Comparison of ENCODE assay signal across 4 fruit fly cellular contexts in genomic region chrX:10775690-10776089, dm6.
TF ChIP-seq lines count a peak whose summit lies in the region.

No protein-coding gene starts in this region.

TF ChIP-seq in whole organism, adult, 20 proteins besides CTCF, POLR2A, EP300 and RAD21 (continued from another document):
- TF ChIP-seq Hr96 (GFP tag; optimal IDR thresholded peaks at IDR 0.05; lab: Kevin White, UChicago) (no peak), tj (GFP tag; optimal IDR thresholded peaks at IDR 0.05; lab: Kevin White, UChicago) (peak; percentile 39)

TF ChIP-seq in whole organism, embryonic, 481 proteins besides CTCF, POLR2A, EP300 and RAD21 (continued from another document and continues in another):
- TF ChIP-seq CG18599 (GFP tag; optimal IDR thresholded peaks at IDR 0.05; lab: Kevin White, UChicago) (peak; percentile 26), jigr1 (GFP tag; IDR thresholded peaks at IDR 0.05; lab: Robert Waterston, UW) (no peak), Side (GFP tag; optimal IDR thresholded peaks at IDR 0.05; lab: Kevin White, UChicago) (no peak), CG10462 (GFP tag; optimal IDR thresholded peaks at IDR 0.05; lab: Kevin White, UChicago) (no peak), HLH54F (GFP tag; optimal IDR thresholded peaks at IDR 0.05; lab: Kevin White, UChicago) (no peak), CG2678 (tag; optimal IDR thresholded peaks at IDR 0.05; lab: Kevin White, UChicago) (peak; percentile 62), cg (GFP tag; optimal IDR thresholded peaks at IDR 0.05; lab: Kevin White, UChicago) (no peak), Rfx (GFP tag; IDR thresholded peaks at IDR 0.05; lab: Robert Waterston, UW) (peak; percentile 66), Lhr (GFP tag; optimal IDR thresholded peaks at IDR 0.05; lab: Kevin White, UChicago) (no peak), CG4282 (GFP tag; optimal IDR thresholded peaks at IDR 0.05; lab: Kevin White, UChicago) (no peak), Max (GFP tag; optimal IDR thresholded peaks at IDR 0.05; lab: Kevin White, UChicago) (no peak), CG34376 (GFP tag; optimal IDR thresholded peaks at IDR 0.05; lab: Kevin White, UChicago) (no peak), chn (GFP tag; optimal IDR thresholded peaks at IDR 0.05; lab: Kevin White, UChicago) (no peak), TFAM (GFP tag; optimal IDR thresholded peaks at IDR 0.05; lab: Kevin White, UChicago) (no peak), twi (tag; optimal IDR thresholded peaks at IDR 0.05; lab: Kevin White, UChicago) (no peak), Sin3A (optimal IDR thresholded peaks at IDR 0.05; lab: Kevin White, UChicago) (no peak), CG33213 (GFP tag; optimal IDR thresholded peaks at IDR 0.05; lab: Kevin White, UChicago) (peak; percentile 5), ato (GFP tag; IDR thresholded peaks at IDR 0.05; lab: Robert Waterston, UW; ENCODE audit: partially characterized antibody) (no peak), Ada2b (GFP tag; IDR thresholded peaks at IDR 0.05; lab: Robert Waterston, UW) (peak; percentile 49; the same call in 1 of the 2 replicates), her (GFP tag; optimal IDR thresholded peaks at IDR 0.05; lab: Kevin White, UChicago) (no peak), CG34224 (GFP tag; IDR thresholded peaks at IDR 0.05; lab: Robert Waterston, UW; ENCODE audit: partially characterized antibody) (no peak), CG30431 (GFP tag; optimal IDR thresholded peaks at IDR 0.05; lab: Kevin White, UChicago) (no peak), da (GFP tag; optimal IDR thresholded peaks at IDR 0.05; lab: Kevin White, UChicago) (no peak), jing (GFP tag; optimal IDR thresholded peaks at IDR 0.05; lab: Kevin White, UChicago) (no peak), Gug (GFP tag; IDR thresholded peaks at IDR 0.05; lab: Robert Waterston, UW) (peak; percentile 21; the same call in 1 of the 4 replicates), klu (GFP tag; IDR thresholded peaks at IDR 0.05; lab: Robert Waterston, UW) (no peak), trh (GFP tag; optimal IDR thresholded peaks at IDR 0.05; lab: Kevin White, UChicago) (no peak), CG8388 (GFP tag; optimal IDR thresholded peaks at IDR 0.05; lab: Kevin White, UChicago) (peak; percentile 27), Spps (tag; optimal IDR thresholded peaks at IDR 0.05; lab: Kevin White, UChicago) (no peak), CG4360 (GFP tag; IDR thresholded peaks at IDR 0.05; lab: Robert Waterston, UW) (no peak), Sry-δ (GFP tag; optimal IDR thresholded peaks at IDR 0.05; lab: Kevin White, UChicago) (no peak), Dll (GFP tag; IDR thresholded peaks at IDR 0.05; lab: Robert Waterston, UW; ENCODE audit: partially characterized antibody) (no peak), CG9817 (tag; optimal IDR thresholded peaks at IDR 0.05; lab: Kevin White, UChicago) (peak; percentile 33), exex (tag; optimal IDR thresholded peaks at IDR 0.05; lab: Kevin White, UChicago) (no peak), corto (GFP tag; optimal IDR thresholded peaks at IDR 0.05; lab: Kevin White, UChicago) (no peak), Hmx (GFP tag; optimal IDR thresholded peaks at IDR 0.05; lab: Kevin White, UChicago) (no peak), az2 (GFP tag; optimal IDR thresholded peaks at IDR 0.05; lab: Kevin White, UChicago) (peak; percentile 2), H15 (GFP tag; IDR thresholded peaks at IDR 0.05; lab: Robert Waterston, UW) (peak; percentile 49; the same call in 1 of the 3 replicates), HmgD (GFP tag; optimal IDR thresholded peaks at IDR 0.05; lab: Kevin White, UChicago) (no peak), CG32767 (GFP tag; IDR thresholded peaks at IDR 0.05; lab: Robert Waterston, UW) (peak; percentile 43; the same call in 1 of the 2 replicates), peb (GFP tag; IDR thresholded peaks at IDR 0.05; lab: Robert Waterston, UW) (no peak), br (optimal IDR thresholded peaks at IDR 0.05; lab: Kevin White, UChicago) (no peak), CG3163 (GFP tag; optimal IDR thresholded peaks at IDR 0.05; lab: Kevin White, UChicago) (no peak), gcm (GFP tag; optimal IDR thresholded peaks at IDR 0.05; lab: Kevin White, UChicago) (no peak)

TF ChIP-seq in whole organism, prepupa, 60 proteins besides CTCF, POLR2A, EP300 and RAD21 (continued from another document):
- TF ChIP-seq Smox (GFP tag; optimal IDR thresholded peaks at IDR 0.05; lab: Kevin White, UChicago) (peak; percentile 46), Hr38 (GFP tag; optimal IDR thresholded peaks at IDR 0.05; lab: Kevin White, UChicago) (no peak), Eip78C (GFP tag; lab: Kevin White, UChicago) (peak; percentile 83), Hr4 (GFP tag; optimal IDR thresholded peaks at IDR 0.05; lab: Kevin White, UChicago) (peak; percentile 73), CG3919 (GFP tag; optimal IDR thresholded peaks at IDR 0.05; lab: Kevin White, UChicago) (peak; percentile 42), pdm3 (GFP tag; optimal IDR thresholded peaks at IDR 0.05; lab: Kevin White, UChicago) (peak; percentile 63), CG34406 (GFP tag; optimal IDR thresholded peaks at IDR 0.05; lab: Kevin White, UChicago) (peak; percentile 17), acj6 (GFP tag; optimal IDR thresholded peaks at IDR 0.05; lab: Kevin White, UChicago) (peak; percentile 39), CG11762 (GFP tag; optimal IDR thresholded peaks at IDR 0.05; lab: Kevin White, UChicago; ENCODE audit: insufficient read depth) (peak; percentile 29), vri (GFP tag; optimal IDR thresholded peaks at IDR 0.05; lab: Kevin White, UChicago) (peak; percentile 56), Sox102F (GFP tag; optimal IDR thresholded peaks at IDR 0.05; lab: Kevin White, UChicago) (peak; percentile 58), Sox14 (GFP tag; optimal IDR thresholded peaks at IDR 0.05; lab: Kevin White, UChicago) (peak; percentile 51), fd59A (GFP tag; optimal IDR thresholded peaks at IDR 0.05; lab: Kevin White, UChicago) (no peak), Blimp-1 (GFP tag; optimal IDR thresholded peaks at IDR 0.05; lab: Kevin White, UChicago) (no peak), CG8119 (GFP tag; IDR thresholded peaks at IDR 0.05; lab: Robert Waterston, UW) (peak; percentile 74), Ets96B (tag; optimal IDR thresholded peaks at IDR 0.05; lab: Kevin White, UChicago) (peak; percentile 27), dsx (GFP tag; optimal IDR thresholded peaks at IDR 0.05; lab: Kevin White, UChicago; ENCODE audit: poor library complexity, severe bottlenecking) (no peak), CG32006 (GFP tag; optimal IDR thresholded peaks at IDR 0.05; lab: Kevin White, UChicago) (peak; percentile 75), esn (GFP tag; optimal IDR thresholded peaks at IDR 0.05; lab: Kevin White, UChicago) (peak; percentile 70), topi (GFP tag; optimal IDR thresholded peaks at IDR 0.05; lab: Kevin White, UChicago) (peak; percentile 64), Eip93F (GFP tag; optimal IDR thresholded peaks at IDR 0.05; lab: Kevin White, UChicago) (no peak), CG6854 (GFP tag; optimal IDR thresholded peaks at IDR 0.05; lab: Kevin White, UChicago) (no peak), CG15336 (GFP tag; IDR thresholded peaks at IDR 0.05; lab: Robert Waterston, UW) (peak; percentile 81), CG6792 (GFP tag; optimal IDR thresholded peaks at IDR 0.05; lab: Kevin White, UChicago) (peak; percentile 39), cyc (GFP tag; optimal IDR thresholded peaks at IDR 0.05; lab: Kevin White, UChicago) (peak; percentile 62), ss (GFP tag; optimal IDR thresholded peaks at IDR 0.05; lab: Kevin White, UChicago) (no peak), CG11902 (GFP tag; optimal IDR thresholded peaks at IDR 0.05; lab: Kevin White, UChicago) (no peak), svp (GFP tag; lab: Kevin White, UChicago) (peak; percentile 72), CG8632 (GFP tag; optimal IDR thresholded peaks at IDR 0.05; lab: Kevin White, UChicago) (peak; percentile 32), fd85E (GFP tag; optimal IDR thresholded peaks at IDR 0.05; lab: Kevin White, UChicago) (no peak), CG9139 (GFP tag; optimal IDR thresholded peaks at IDR 0.05; lab: Kevin White, UChicago) (no peak), spab (GFP tag; optimal IDR thresholded peaks at IDR 0.05; lab: Kevin White, UChicago) (no peak), CG11294 (GFP tag; IDR thresholded peaks at IDR 0.05; lab: Robert Waterston, UW) (peak; percentile 48), CG6163 (GFP tag; IDR thresholded peaks at IDR 0.05; lab: Robert Waterston, UW) (peak; percentile 72), Ets21C (GFP tag; optimal IDR thresholded peaks at IDR 0.05; lab: Kevin White, UChicago) (peak; percentile 36), OdsH (GFP tag; optimal IDR thresholded peaks at IDR 0.05; lab: Kevin White, UChicago) (peak; percentile 58), Gug (GFP tag; IDR thresholded peaks at IDR 0.05; lab: Robert Waterston, UW) (peak; percentile 72), CG10669 (GFP tag; optimal IDR thresholded peaks at IDR 0.05; lab: Kevin White, UChicago) (no peak), achi (GFP tag; optimal IDR thresholded peaks at IDR 0.05; lab: Kevin White, UChicago) (peak; percentile 53), Sox15 (GFP tag; optimal IDR thresholded peaks at IDR 0.05; lab: Kevin White, UChicago) (peak; percentile 12)

TF ChIP-seq in whole organism, wandering third instar larva, 38 proteins besides CTCF, POLR2A, EP300 and RAD21 (continued from another document):
- TF ChIP-seq CG9705 (GFP tag; optimal IDR thresholded peaks at IDR 0.05; lab: Kevin White, UChicago) (peak; percentile 1), rgr (GFP tag; optimal IDR thresholded peaks at IDR 0.05; lab: Kevin White, UChicago) (peak; percentile 75), usp (GFP tag; optimal IDR thresholded peaks at IDR 0.05; lab: Kevin White, UChicago) (no peak), Vsx2 (GFP tag; optimal IDR thresholded peaks at IDR 0.05; lab: Kevin White, UChicago; ENCODE audit: partially characterized antibody) (no peak), lola (GFP tag; optimal IDR thresholded peaks at IDR 0.05; lab: Kevin White, UChicago) (no peak), CG32264 (GFP tag; optimal IDR thresholded peaks at IDR 0.05; lab: Kevin White, UChicago) (peak; percentile 56), dmrt93B (GFP tag; optimal IDR thresholded peaks at IDR 0.05; lab: Kevin White, UChicago) (peak; percentile 64), fru (GFP tag; optimal IDR thresholded peaks at IDR 0.05; lab: Kevin White, UChicago) (peak; percentile 79), GATAd (GFP tag; optimal IDR thresholded peaks at IDR 0.05; lab: Kevin White, UChicago) (peak; percentile 48), Rel (GFP tag; optimal IDR thresholded peaks at IDR 0.05; lab: Kevin White, UChicago) (no peak), Rel (tag; optimal IDR thresholded peaks at IDR 0.05; lab: Kevin White, UChicago) (peak; percentile 29), sv (GFP tag; optimal IDR thresholded peaks at IDR 0.05; lab: Kevin White, UChicago) (no peak), Hr78 (GFP tag; optimal IDR thresholded peaks at IDR 0.05; lab: Kevin White, UChicago) (no peak), sage (GFP tag; optimal IDR thresholded peaks at IDR 0.05; lab: Kevin White, UChicago) (peak; percentile 35), brk (GFP tag; optimal IDR thresholded peaks at IDR 0.05; lab: Kevin White, UChicago) (no peak), woc (GFP tag; optimal IDR thresholded peaks at IDR 0.05; lab: Kevin White, UChicago) (peak; percentile 32)
